Worm (Caenorhabditis elegans) whole organism, late embryonic: Measurements from ENCODE around the gene R05H10.7.

Experiments
- ahr-1 ChIP-seq: sonication (generic microtip); optimal IDR thresholded peaks from 2 replicates; lab custom pipeline; 2016; ENCODE audit warnings: missing genetic modification characterization, missing compliant biosample characterization
- ceh-34 ChIP-seq: sonication (generic microtip); optimal IDR thresholded peaks from 2 replicates; lab custom pipeline; 2016; ENCODE audit warnings: mild to moderate bottlenecking, missing genetic modification characterization, missing compliant biosample characterization
- ceh-45 ChIP-seq: fragments of 200-800 bp; sonication (Bioruptor generic); IDR thresholded peaks from 2 replicates; pipeline ENCODE4 v1.3.6; 2022; ENCODE audit warnings: missing genetic modification reagents, missing genetic modification characterization, missing compliant biosample characterization
- ceh-48 ChIP-seq: sonication (generic microtip); optimal IDR thresholded peaks from 2 replicates; lab custom pipeline; 2016; ENCODE audit warnings: missing genetic modification characterization, inconsistent platforms, missing compliant biosample characterization
- elt-2 ChIP-seq: sonication (generic microtip); optimal IDR thresholded peaks from 2 replicates; lab custom pipeline; 2016; ENCODE audit warnings: missing genetic modification reagents, missing genetic modification characterization, missing compliant biosample characterization
- ets-4 ChIP-seq: sonication (generic microtip); optimal IDR thresholded peaks from 2 replicates; lab custom pipeline; 2016; ENCODE audit warnings: missing genetic modification characterization, missing compliant biosample characterization
- fkh-10 ChIP-seq: fragments of 150-350 bp; optimal IDR thresholded peaks from 2 replicates; lab custom pipeline; 2014; ENCODE audit warnings: missing biosample characterization, missing genetic modification reagents, missing genetic modification characterization
- hlh-6 ChIP-seq: sonication (generic microtip); optimal IDR thresholded peaks from 2 replicates; lab custom pipeline; 2016; ENCODE audit warnings: missing genotype, missing genetic modification characterization, missing compliant biosample characterization
- nhr-11 ChIP-seq: fragments of 150-350 bp; optimal IDR thresholded peaks from 2 replicates; lab custom pipeline; 2014; ENCODE audit warnings: missing biosample characterization, missing genetic modification characterization
- nhr-232 ChIP-seq: sonication (generic microtip); optimal IDR thresholded peaks from 2 replicates; lab custom pipeline; 2016; ENCODE audit warnings: missing genetic modification characterization, missing compliant biosample characterization
- ttx-3 ChIP-seq: sonication (generic microtip); optimal IDR thresholded peaks from 2 replicates; lab custom pipeline; 2016; ENCODE audit warnings: missing genetic modification reagents, missing genetic modification characterization, missing compliant biosample characterization
- unc-86 ChIP-seq: sonication (generic microtip); optimal IDR thresholded peaks from 2 replicates; lab custom pipeline; 2016; ENCODE audit warnings: missing genetic modification characterization, missing compliant biosample characterization
- zip-5 ChIP-seq: sonication (generic microtip); optimal IDR thresholded peaks from 2 replicates; lab custom pipeline; 2016; ENCODE audit warnings: missing genetic modification characterization, missing compliant biosample characterization

ce11 chrII:14816086-14816485 is 39.2 kb upstream of the R05H10.7 start:
- TF ChIP-seq fkh-10 (no peak), nhr-232 (tag; lab: Kevin White, UChicago) (no peak), hlh-6 (tag; lab: Kevin White, UChicago) (no peak), ahr-1 (tag; lab: Kevin White, UChicago) (no peak), zip-5 (tag; lab: Kevin White, UChicago) (no peak), elt-2 (tag; lab: Kevin White, UChicago) (no peak), nhr-11 (tag; lab: Kevin White, UChicago) (no peak), ceh-48 (no peak), ceh-34 (tag; lab: Kevin White, UChicago) (no peak), ets-4 (no peak), ttx-3 (tag; lab: Kevin White, UChicago) (no peak), ceh-45 (GFP tag; lab: Robert Waterston, UW) (no peak), unc-86 (tag; lab: Kevin White, UChicago) (no peak)
